Worm (Caenorhabditis elegans) whole organism, L3 larva: ENCODE results near the gene F40F11.3.
A peak's percentile ranks its signal among the peaks of the same experiment; 100 is the strongest.

Experiments
- R02D3.7 ChIP-seq: fragments of 150-350 bp; optimal IDR thresholded peaks from 2 replicates; lab custom pipeline; 2014; ENCODE audit warnings: missing biosample characterization, missing genetic modification characterization
- ZK546.5 ChIP-seq: sonication (generic microtip); optimal IDR thresholded peaks from 2 replicates; lab custom pipeline; 2017; ENCODE audit warnings: missing biosample characterization, missing genetic modification characterization
- aly-2 ChIP-seq: fragments of 150-350 bp; optimal IDR thresholded peaks from 2 replicates; lab custom pipeline; 2014; ENCODE audit warnings: missing biosample characterization, missing genetic modification characterization
- ceh-16 ChIP-seq: sonication (generic microtip); optimal IDR thresholded peaks from 2 replicates; lab custom pipeline; 2017; ENCODE audit warnings: missing biosample characterization, missing genetic modification characterization
- ceh-28 ChIP-seq: fragments of 150-350 bp; optimal IDR thresholded peaks from 2 replicates; lab custom pipeline; 2014; ENCODE audit warnings: missing biosample characterization, missing genetic modification reagents, missing genetic modification characterization
- ceh-9 ChIP-seq: sonication (generic microtip); optimal IDR thresholded peaks from 2 replicates; lab custom pipeline; 2018; ENCODE audit warnings: missing biosample characterization, missing genetic modification characterization
- daf-12 ChIP-seq: fragments of 150-350 bp; optimal IDR thresholded peaks from 2 replicates; lab custom pipeline; 2014; ENCODE audit warnings: missing biosample characterization, missing genetic modification reagents, missing genetic modification characterization
- egl-27 ChIP-seq: sonication (generic microtip); optimal IDR thresholded peaks from 4 replicates; lab custom pipeline; 2017; ENCODE audit warnings: missing biosample characterization, missing genetic modification reagents, missing genetic modification characterization
- egl-5 ChIP-seq: fragments of 150-350 bp; optimal IDR thresholded peaks from 2 replicates; lab custom pipeline; 2017; ENCODE audit warnings: missing biosample characterization, missing genetic modification reagents, missing genetic modification characterization, inconsistent platforms
- elt-1 ChIP-seq: fragments of 150-350 bp; optimal IDR thresholded peaks from 2 replicates; lab custom pipeline; 2014; ENCODE audit warnings: missing biosample characterization, missing genetic modification characterization
- elt-2 ChIP-seq: sonication (generic microtip); optimal IDR thresholded peaks from 2 replicates; lab custom pipeline; 2016; ENCODE audit warnings: missing genetic modification reagents, mild to moderate bottlenecking, missing genetic modification characterization, missing compliant biosample characterization
- fkh-10 ChIP-seq: sonication (generic microtip); optimal IDR thresholded peaks from 2 replicates; lab custom pipeline; 2017; ENCODE audit warnings: missing biosample characterization, missing genetic modification reagents, missing genetic modification characterization
- fkh-2 ChIP-seq: fragments of 150-350 bp; optimal IDR thresholded peaks from 2 replicates; lab custom pipeline; 2014; ENCODE audit warnings: missing biosample characterization, missing genetic modification reagents, missing genetic modification characterization
- hmg-11 ChIP-seq: sonication (generic microtip); optimal IDR thresholded peaks from 2 replicates; lab custom pipeline; 2016; ENCODE audit warnings: missing genetic modification characterization, missing compliant biosample characterization
- lin-15B ChIP-seq: fragments of 150-350 bp; optimal IDR thresholded peaks from 2 replicates; lab custom pipeline; 2014; ENCODE audit warnings: missing biosample characterization, missing genetic modification characterization
- lin-39 ChIP-seq: fragments of 150-350 bp; optimal IDR thresholded peaks from 2 replicates; lab custom pipeline; 2018; ENCODE audit warnings: missing biosample characterization, missing genetic modification reagents, missing genetic modification characterization
- lsy-12 ChIP-seq: sonication (generic microtip); optimal IDR thresholded peaks from 2 replicates; lab custom pipeline; 2016; ENCODE audit warnings: mild to moderate bottlenecking, missing genetic modification characterization, missing compliant biosample characterization
- mdl-1 ChIP-seq: fragments of 150-350 bp; optimal IDR thresholded peaks from 2 replicates; lab custom pipeline; 2014; ENCODE audit warnings: missing biosample characterization, missing genetic modification characterization
- nfya-1 ChIP-seq: sonication (generic microtip); optimal IDR thresholded peaks from 2 replicates; lab custom pipeline; 2017; ENCODE audit warnings: missing genetic modification characterization, mild to moderate bottlenecking, missing compliant biosample characterization, antibody characterized with exemption, moderate library complexity; ENCODE audit not compliant: insufficient read depth
- nhr-23 ChIP-seq: fragments of 150-350 bp; optimal IDR thresholded peaks from 2 replicates; lab custom pipeline; 2014; ENCODE audit warnings: missing biosample characterization, missing genetic modification reagents, missing genetic modification characterization
- nhr-25 ChIP-seq: sonication (generic microtip); optimal IDR thresholded peaks from 2 replicates; lab custom pipeline; 2017; ENCODE audit warnings: missing biosample characterization, missing genetic modification characterization
- nhr-43 ChIP-seq: sonication (generic microtip); optimal IDR thresholded peaks from 2 replicates; lab custom pipeline; 2016; ENCODE audit warnings: mild to moderate bottlenecking, missing genetic modification characterization, missing compliant biosample characterization; ENCODE audit not compliant: poor library complexity, severe bottlenecking
- nhr-77 ChIP-seq: fragments of 150-350 bp; optimal IDR thresholded peaks from 2 replicates; lab custom pipeline; 2014; ENCODE audit warnings: missing biosample characterization, missing genetic modification characterization
- pha-4 ChIP-seq: fragments of 150-350 bp; optimal IDR thresholded peaks from 2 replicates; lab custom pipeline; 2014; ENCODE audit warnings: missing biosample characterization, missing genetic modification reagents, missing genetic modification characterization
- pqm-1 ChIP-seq: fragments of 150-350 bp; optimal IDR thresholded peaks from 2 replicates; lab custom pipeline; 2017; ENCODE audit warnings: missing biosample characterization, missing genetic modification characterization, inconsistent platforms
- skn-1 ChIP-seq: fragments of 150-350 bp; optimal IDR thresholded peaks from 2 replicates; lab custom pipeline; 2014; ENCODE audit warnings: missing biosample characterization, missing genetic modification characterization
- snpc-4 ChIP-seq: fragments of 150-350 bp; optimal IDR thresholded peaks from 2 replicates; lab custom pipeline; 2014; ENCODE audit warnings: missing biosample characterization, missing genetic modification characterization
- unc-62 ChIP-seq: fragments of 150-350 bp; sonication (generic microtip); optimal IDR thresholded peaks from 4 replicates; lab custom pipeline; 2014; ENCODE audit warnings: missing biosample characterization, missing genetic modification reagents, missing genetic modification characterization
- ztf-11 ChIP-seq: fragments of 150-350 bp; optimal IDR thresholded peaks from 2 replicates; lab custom pipeline; 2014; ENCODE audit warnings: missing biosample characterization, missing genetic modification characterization
- ztf-4 ChIP-seq: fragments of 150-350 bp; optimal IDR thresholded peaks from 2 replicates; lab custom pipeline; 2014; ENCODE audit warnings: missing biosample characterization, missing genetic modification characterization

Gene F40F11.3

ce11 chrIV:11631750-11632149, 37.9 kb upstream of the F40F11.3 start, which contains the start of gene F58B3.4:
TSS of gene F58B3.4 (minus strand) at chrIV:11631850.
- TF ChIP-seq skn-1 (tag; lab: Kevin White, UChicago) (no peak), fkh-10 (no peak), daf-12 (tag; lab: Kevin White, UChicago) (no peak), ztf-4 (tag; lab: Kevin White, UChicago) (no peak), ceh-28 (tag; lab: Kevin White, UChicago) (no peak)

- TF ChIP-seq pqm-1 (tag; lab: Kevin White, UChicago) (peak; percentile 29), egl-5 (no peak), daf-12 (tag; lab: Kevin White, UChicago) (no peak), elt-1 (no peak), elt-2 (tag; lab: Kevin White, UChicago) (peak; percentile 7), R02D3.7 (tag; lab: Kevin White, UChicago) (no peak), nhr-43 (no peak), skn-1 (tag; lab: Kevin White, UChicago) (no peak)
- TF ChIP-seq, all 47 proteins: peak for 2
Observed at ce11 chrIV:11627847-11628246, 34.0 kb upstream of the F40F11.3 start, which contains the start of gene lys-6. TSS of gene lys-6 (minus strand) at chrIV:11627947.

DNA sequence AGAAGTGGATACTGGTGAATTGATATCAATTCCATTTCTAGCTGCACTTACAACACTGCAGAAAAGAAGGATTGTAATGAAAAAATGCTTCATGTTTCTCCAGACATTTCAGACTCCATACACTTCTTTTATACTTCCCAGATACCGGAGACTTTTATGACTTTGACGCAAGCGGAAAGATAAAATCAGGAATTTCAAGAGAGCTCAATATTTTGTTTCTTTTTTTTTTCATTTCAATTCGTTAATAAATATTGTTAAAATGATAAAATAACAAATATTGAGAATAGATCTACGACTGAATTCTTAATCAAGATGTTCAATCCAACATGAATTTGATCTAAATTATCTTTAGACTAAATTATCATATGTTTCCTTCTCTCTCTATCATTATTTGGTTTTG, 31.7 kb upstream of the F40F11.3 start, which contains the start of gene lys-5:
lys-5 (minus strand) TSS at position 101 of the 400 bp plus-strand sequence.
- TF ChIP-seq elt-2 (tag; lab: Kevin White, UChicago) (peak; percentile 7), ZK546.5 (tag; lab: Kevin White, UChicago) (no peak)

- TF ChIP-seq pqm-1 (tag; lab: Kevin White, UChicago) (peak; percentile 74), ceh-9 (no peak), hmg-11 (no peak), aly-2 (tag; lab: Kevin White, UChicago) (no peak), nfya-1 (tag; lab: Kevin White, UChicago) (no peak), lsy-12 (tag; lab: Kevin White, UChicago) (no peak), elt-2 (tag; lab: Kevin White, UChicago) (peak; percentile 77), pha-4 (tag; lab: Kevin White, UChicago) (peak; percentile 13)
Observed at ce11 chrIV:11623759-11624287, 30.0 kb upstream of the F40F11.3 start.

DNA sequence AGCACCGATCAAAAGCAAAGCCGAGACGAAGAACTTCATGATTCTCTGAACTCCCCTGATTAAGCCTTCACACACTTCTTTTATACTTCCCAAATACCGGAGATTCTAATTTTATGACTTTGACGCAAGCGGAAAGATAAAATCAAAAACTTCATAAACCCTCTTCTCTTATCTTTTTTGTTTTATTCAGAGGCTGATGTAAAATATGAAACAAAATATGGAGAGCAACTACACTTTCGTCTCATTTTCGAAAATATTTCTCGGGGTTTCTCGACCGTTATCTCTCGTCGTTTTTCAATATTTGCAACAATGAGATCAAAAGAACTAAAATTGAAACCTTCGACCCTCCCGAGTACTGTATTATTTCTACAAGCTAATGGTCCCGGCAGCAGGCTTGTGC, 29.3 kb upstream of the F40F11.3 start, which contains the start of gene lys-4:
lys-4 (minus strand) TSS at position 115 of the 400 bp plus-strand sequence.
- TF ChIP-seq daf-12 (tag; lab: Kevin White, UChicago) (no peak), fkh-10 (no peak), pqm-1 (tag; lab: Kevin White, UChicago) (peak; percentile 75), elt-2 (tag; lab: Kevin White, UChicago) (peak; percentile 82), snpc-4 (no peak), lin-39 (tag; lab: Kevin White, UChicago) (no peak), ztf-11 (tag; lab: Kevin White, UChicago) (no peak), mdl-1 (tag; lab: Kevin White, UChicago) (no peak)
- TF ChIP-seq, all 47 proteins: peak for 2

DNA sequence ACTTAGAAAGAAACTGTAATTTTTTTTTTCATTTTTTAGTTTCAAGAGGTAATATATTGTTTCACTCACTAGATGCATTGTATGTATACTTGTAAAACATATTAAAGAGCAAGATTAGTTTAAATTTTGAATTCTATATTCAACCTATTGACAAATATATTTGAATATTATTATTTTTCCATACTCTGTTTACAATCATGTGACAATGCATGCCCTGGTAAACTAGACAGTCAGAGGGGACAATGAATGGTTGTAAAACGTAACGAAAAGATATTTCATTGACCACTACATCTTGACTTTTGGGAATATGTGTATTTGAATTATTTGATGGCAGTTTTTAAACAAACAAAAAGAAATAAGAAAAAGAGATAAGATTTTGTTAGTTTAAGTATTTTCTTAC, 28.5 kb upstream of the F40F11.3 start:
- TF ChIP-seq ceh-16 (tag; lab: Kevin White, UChicago) = no peak
- TF ChIP-seq pha-4 (tag; lab: Kevin White, UChicago) = peak; percentile 36

- TF ChIP-seq egl-27 = no peak
- TF ChIP-seq nhr-25 (tag; lab: Kevin White, UChicago) = peak; percentile 12
Observed at ce11 chrIV:11620909-11621308, 27.1 kb upstream of the F40F11.3 start, which contains the start of gene dsl-5. TSS of gene dsl-5 (minus strand) at chrIV:11621009.

DNA sequence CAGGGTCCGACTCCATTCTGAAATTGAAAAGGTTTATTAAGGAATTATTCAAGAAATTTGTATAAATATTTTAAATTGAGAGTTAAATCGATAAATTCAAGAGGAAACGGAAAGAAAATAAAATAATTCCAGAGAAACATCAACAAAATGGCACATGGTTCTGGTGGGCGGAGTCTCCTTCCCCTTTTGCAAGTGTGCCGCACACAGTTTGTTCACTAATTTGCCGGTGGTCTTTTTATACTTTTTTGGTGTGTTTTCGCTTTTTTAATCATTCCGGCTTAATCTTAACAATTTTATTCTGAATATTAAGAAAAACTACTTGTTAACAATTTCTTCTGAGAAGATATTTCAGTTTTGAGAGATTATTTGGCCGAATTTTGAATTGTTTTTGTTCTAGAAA, 11.1 kb upstream of the F40F11.3 start, which contains the start of the genes ragc-1 and Y24F12A.1:
ragc-1 (minus strand) TSS at position 25 of the 400 bp plus-strand sequence.
Y24F12A.1 (plus strand) TSS at position 346 of the 400 bp plus-strand sequence.
- TF ChIP-seq unc-62 (GFP tag; lab: Kevin White, UChicago) (no peak), ZK546.5 (tag; lab: Kevin White, UChicago) (no peak), snpc-4 (peak; percentile 71), daf-12 (tag; lab: Kevin White, UChicago) (no peak), pha-4 (tag; lab: Kevin White, UChicago) (peak; percentile 84), nhr-23 (tag; lab: Kevin White, UChicago) (peak; percentile 19), lin-15B (tag; lab: Kevin White, UChicago) (peak; percentile 42), ztf-4 (tag; lab: Kevin White, UChicago) (no peak), nhr-77 (no peak), nfya-1 (tag; lab: Kevin White, UChicago) (peak; percentile 59), lsy-12 (tag; lab: Kevin White, UChicago) (no peak), elt-2 (tag; lab: Kevin White, UChicago) (peak; percentile 47), ceh-9 (no peak), egl-5 (peak; percentile 42), fkh-2 (tag; lab: Kevin White, UChicago) (no peak), lin-39 (tag; lab: Kevin White, UChicago) (peak; percentile 37), ceh-16 (tag; lab: Kevin White, UChicago) (no peak)
